Worm (Caenorhabditis elegans) whole organism, late embryonic: ENCODE results near the gene K07H8.11.

Source experiments
- C08G9.2 ChIP-seq: sonication (generic microtip); optimal IDR thresholded peaks from 2 replicates; lab custom pipeline; 2016; ENCODE audit warnings: mild to moderate bottlenecking, missing genetic modification characterization, moderate library complexity, missing compliant biosample characterization
- F13H6.1 ChIP-seq: sonication (generic microtip); optimal IDR thresholded peaks from 2 replicates; lab custom pipeline; 2016; ENCODE audit warnings: missing genetic modification characterization, missing compliant biosample characterization
- K09A11.1 ChIP-seq: sonication (generic microtip); optimal IDR thresholded peaks from 2 replicates; lab custom pipeline; 2017; ENCODE audit warnings: antibody characterized with exemption, mild to moderate bottlenecking, missing genetic modification characterization, missing compliant biosample characterization; ENCODE audit not compliant: insufficient read depth
- T23F11.4 ChIP-seq: fragments of 200-800 bp; sonication (Bioruptor generic); optimal IDR thresholded peaks from 2 replicates; lab custom pipeline; 2018; ENCODE audit warnings: mild to moderate bottlenecking, missing genetic modification characterization, missing compliant biosample characterization
- ahr-1 ChIP-seq: sonication (generic microtip); optimal IDR thresholded peaks from 2 replicates; lab custom pipeline; 2016; ENCODE audit warnings: missing genetic modification characterization, missing compliant biosample characterization
- ceh-18 ChIP-seq: sonication (generic microtip); optimal IDR thresholded peaks from 2 replicates; lab custom pipeline; 2016; ENCODE audit warnings: missing genetic modification characterization, missing compliant biosample characterization
- ceh-19 ChIP-seq: fragments of 200-800 bp; sonication (Bioruptor generic); optimal IDR thresholded peaks from 2 replicates; lab custom pipeline; 2018; ENCODE audit warnings: mild to moderate bottlenecking, missing genetic modification characterization, missing compliant biosample characterization
- ceh-2 ChIP-seq: sonication (generic microtip); optimal IDR thresholded peaks from 2 replicates; lab custom pipeline; 2016; ENCODE audit warnings: missing genotype, missing genetic modification characterization, missing compliant biosample characterization
- ceh-24 ChIP-seq: sonication (generic microtip); optimal IDR thresholded peaks from 2 replicates; lab custom pipeline; 2016; ENCODE audit warnings: mild to moderate bottlenecking, missing genetic modification characterization, missing compliant biosample characterization
- ceh-30 ChIP-seq: fragments of 150-350 bp; optimal IDR thresholded peaks from 2 replicates; lab custom pipeline; 2014; ENCODE audit warnings: missing biosample characterization, missing genetic modification characterization
- ceh-34 ChIP-seq: sonication (generic microtip); optimal IDR thresholded peaks from 2 replicates; lab custom pipeline; 2016; ENCODE audit warnings: mild to moderate bottlenecking, missing genetic modification characterization, missing compliant biosample characterization
- ceh-45 ChIP-seq: fragments of 200-800 bp; sonication (Bioruptor generic); IDR thresholded peaks from 2 replicates; pipeline ENCODE4 v1.3.6; 2022; ENCODE audit warnings: missing genetic modification reagents, missing genetic modification characterization, missing compliant biosample characterization
- ceh-6 ChIP-seq: fragments of 200-800 bp; sonication (Bioruptor generic); optimal IDR thresholded peaks from 2 replicates; lab custom pipeline; 2018; ENCODE audit warnings: mild to moderate bottlenecking, missing genetic modification characterization, missing compliant biosample characterization
- che-1 ChIP-seq: sonication (generic microtip); optimal IDR thresholded peaks from 2 replicates; lab custom pipeline; 2016; ENCODE audit warnings: mild to moderate bottlenecking, missing genetic modification characterization, missing compliant biosample characterization
- dmd-4 ChIP-seq: sonication (generic microtip); optimal IDR thresholded peaks from 2 replicates; lab custom pipeline; 2016; ENCODE audit warnings: borderline replicate concordance, missing genetic modification characterization, missing compliant biosample characterization
- dve-1 ChIP-seq: sonication (generic microtip); optimal IDR thresholded peaks from 2 replicates; lab custom pipeline; 2017; ENCODE audit warnings: antibody characterized with exemption, mild to moderate bottlenecking, missing genetic modification characterization, missing compliant biosample characterization
- elt-2 ChIP-seq: sonication (generic microtip); optimal IDR thresholded peaks from 2 replicates; lab custom pipeline; 2016; ENCODE audit warnings: missing genetic modification reagents, missing genetic modification characterization, missing compliant biosample characterization
- elt-4 ChIP-seq: sonication (generic microtip); optimal IDR thresholded peaks from 2 replicates; lab custom pipeline; 2016; ENCODE audit warnings: missing genetic modification characterization, missing compliant biosample characterization
- eyg-1 ChIP-seq: sonication (generic microtip); optimal IDR thresholded peaks from 2 replicates; lab custom pipeline; 2016; ENCODE audit warnings: missing genotype, missing genetic modification characterization, missing compliant biosample characterization
- fkh-10 ChIP-seq: fragments of 150-350 bp; optimal IDR thresholded peaks from 2 replicates; lab custom pipeline; 2014; ENCODE audit warnings: missing biosample characterization, missing genetic modification reagents, missing genetic modification characterization
- fkh-6 ChIP-seq: sonication (generic microtip); optimal IDR thresholded peaks from 2 replicates; lab custom pipeline; 2016; ENCODE audit warnings: missing genetic modification characterization, missing compliant biosample characterization
- hlh-15 ChIP-seq: sonication (generic microtip); optimal IDR thresholded peaks from 2 replicates; lab custom pipeline; 2016; ENCODE audit warnings: missing genetic modification characterization, missing compliant biosample characterization
- hlh-30 ChIP-seq: sonication (generic microtip); optimal IDR thresholded peaks from 2 replicates; lab custom pipeline; 2017; ENCODE audit warnings: antibody characterized with exemption, missing genetic modification characterization, missing compliant biosample characterization; ENCODE audit not compliant: insufficient read depth
- hlh-8 ChIP-seq: sonication (generic microtip); optimal IDR thresholded peaks from 2 replicates; lab custom pipeline; 2016; ENCODE audit warnings: missing genotype, missing genetic modification characterization, missing compliant biosample characterization
- lim-6 ChIP-seq: sonication (generic microtip); optimal IDR thresholded peaks from 2 replicates; lab custom pipeline; 2016; ENCODE audit warnings: missing genetic modification characterization, missing compliant biosample characterization
- lin-11 ChIP-seq: fragments of 200-800 bp; sonication (Bioruptor generic); optimal IDR thresholded peaks from 2 replicates; lab custom pipeline; 2018; ENCODE audit warnings: mild to moderate bottlenecking, missing genetic modification characterization, missing compliant biosample characterization
- mec-3 ChIP-seq: sonication (generic microtip); optimal IDR thresholded peaks from 2 replicates; lab custom pipeline; 2016; ENCODE audit warnings: borderline replicate concordance, missing genetic modification characterization, missing compliant biosample characterization
- nfya-1 ChIP-seq: sonication (generic microtip); optimal IDR thresholded peaks from 2 replicates; lab custom pipeline; 2017; ENCODE audit warnings: missing genetic modification characterization, mild to moderate bottlenecking, missing compliant biosample characterization, antibody characterized with exemption, moderate library complexity
- nhr-11 ChIP-seq: fragments of 150-350 bp; optimal IDR thresholded peaks from 2 replicates; lab custom pipeline; 2014; ENCODE audit warnings: missing biosample characterization, missing genetic modification characterization
- npax-4 ChIP-seq: sonication (generic microtip); optimal IDR thresholded peaks from 2 replicates; lab custom pipeline; 2016; ENCODE audit warnings: missing genetic modification characterization, missing compliant biosample characterization
- odd-2 ChIP-seq: sonication (generic microtip); optimal IDR thresholded peaks from 2 replicates; lab custom pipeline; 2017; ENCODE audit warnings: antibody characterized with exemption, mild to moderate bottlenecking, missing genetic modification characterization, missing compliant biosample characterization
- pax-1 ChIP-seq: fragments of 150-350 bp; optimal IDR thresholded peaks from 2 replicates; lab custom pipeline; 2014; ENCODE audit warnings: missing biosample characterization, missing genetic modification characterization
- pha-2 ChIP-seq: sonication (generic microtip); optimal IDR thresholded peaks from 2 replicates; lab custom pipeline; 2017; ENCODE audit warnings: mild to moderate bottlenecking, missing genetic modification characterization, missing compliant biosample characterization
- pqm-1 ChIP-seq: sonication (generic microtip); optimal IDR thresholded peaks from 2 replicates; lab custom pipeline; 2016; ENCODE audit warnings: missing genetic modification characterization, missing compliant biosample characterization
- sdc-2 ChIP-seq: sonication (generic microtip); optimal IDR thresholded peaks from 2 replicates; lab custom pipeline; 2016; ENCODE audit warnings: missing genotype, missing genetic modification characterization, missing compliant biosample characterization
- sox-2 ChIP-seq: fragments of 200-800 bp; sonication (Bioruptor generic); IDR thresholded peaks from 2 replicates; pipeline ENCODE4 v1.3.6; 2022; ENCODE audit warnings: missing genetic modification reagents, missing genetic modification characterization, missing compliant biosample characterization
- ttx-3 ChIP-seq: sonication (generic microtip); optimal IDR thresholded peaks from 2 replicates; lab custom pipeline; 2016; ENCODE audit warnings: missing genetic modification reagents, missing genetic modification characterization, missing compliant biosample characterization
- unc-3 ChIP-seq, 2 experiments: fragments of 200-800 bp in 1 of 2; sonication (Bioruptor generic) in 1 of 2; sonication (generic microtip) in 1 of 2; conservative IDR thresholded peaks in 1 of 2; optimal IDR thresholded peaks in 1 of 2; 2 replicates each; pipeline versions ENCODE4 v1.3.6 to Lab custom; 2016 to 2022; ENCODE audit warnings: missing compliant biosample characterization in 2 of 2, missing genetic modification characterization in 2 of 2, missing genetic modification reagents in 1 of 2
- unc-55 ChIP-seq: sonication (generic microtip); optimal IDR thresholded peaks from 2 replicates; lab custom pipeline; 2017; ENCODE audit warnings: missing biosample characterization, missing genetic modification reagents, missing genetic modification characterization
- unc-86 ChIP-seq: sonication (generic microtip); optimal IDR thresholded peaks from 2 replicates; lab custom pipeline; 2016; ENCODE audit warnings: missing genetic modification characterization, missing compliant biosample characterization
- zip-5 ChIP-seq: sonication (generic microtip); optimal IDR thresholded peaks from 2 replicates; lab custom pipeline; 2016; ENCODE audit warnings: missing genetic modification characterization, missing compliant biosample characterization

K07H8.11 gene

DNA sequence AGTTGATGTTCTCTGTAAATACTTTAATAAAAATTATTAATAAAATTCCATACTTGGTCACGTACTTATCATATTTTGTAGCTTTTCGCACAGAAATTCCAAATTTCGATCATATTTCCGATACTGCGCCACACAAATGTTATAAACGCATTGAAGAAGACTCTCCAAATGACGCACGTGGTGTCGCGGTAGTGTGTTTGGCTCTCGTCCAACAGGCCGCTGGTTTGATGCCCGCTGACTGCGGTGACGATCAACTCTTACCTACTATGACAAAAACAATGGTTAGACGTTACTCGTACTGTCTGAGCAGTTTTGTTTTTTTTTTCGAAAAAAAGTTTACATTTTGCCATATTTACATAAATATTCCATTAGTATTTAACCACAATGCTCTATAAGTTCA lies 22.3 kb downstream of the K07H8.11 start (continued):
- peak; percentile 47 for TF ChIP-seq mec-3
- peak; percentile 89 for TF ChIP-seq ceh-24
- TF ChIP-seq ceh-19 (GFP tag; lab: Kevin White, UChicago) = peak; percentile 95
- peak; percentile 88 for TF ChIP-seq npax-4 (tag; lab: Kevin White, UChicago)
- TF ChIP-seq hlh-15 (tag; lab: Kevin White, UChicago) = peak; percentile 92
- TF ChIP-seq lin-11 = peak; percentile 95
- TF ChIP-seq hlh-30 (tag; lab: Kevin White, UChicago) = peak; percentile 87
- peak; percentile 93 for TF ChIP-seq fkh-6 (tag; lab: Kevin White, UChicago)
- peak; percentile 84 for TF ChIP-seq dmd-4 (tag; lab: Kevin White, UChicago)
- TF ChIP-seq nfya-1 = peak; percentile 78
- TF ChIP-seq unc-86 = peak; percentile 95
- peak; percentile 82 for TF ChIP-seq C08G9.2 (tag; lab: Kevin White, UChicago)
- no peak for TF ChIP-seq pax-1
- peak; percentile 90 for TF ChIP-seq ceh-2 (tag; lab: Kevin White, UChicago)
- peak; percentile 77 for TF ChIP-seq ceh-18 (tag; lab: Kevin White, UChicago)
- TF ChIP-seq lim-6 (tag; lab: Kevin White, UChicago) = peak; percentile 9
- TF ChIP-seq fkh-10 = peak; percentile 47
- TF ChIP-seq ceh-30 (tag; lab: Kevin White, UChicago) = peak; percentile 53
- peak; percentile 81 for TF ChIP-seq odd-2 (tag; lab: Kevin White, UChicago)
- peak; percentile 93 for TF ChIP-seq unc-3 (GFP tag; conservative IDR thresholded peaks at IDR 0.05; lab: Robert Waterston, UW)
- peak; percentile 93 for TF ChIP-seq unc-3 (tag; optimal IDR thresholded peaks at IDR 0.05; lab: Kevin White, UChicago)
- TF ChIP-seq dve-1 (tag; lab: Kevin White, UChicago) = peak; percentile 84
- no peak for TF ChIP-seq unc-55 (GFP tag; lab: Kevin White, UChicago)
- peak; percentile 95 for TF ChIP-seq ceh-34 (tag; lab: Kevin White, UChicago)

DNA sequence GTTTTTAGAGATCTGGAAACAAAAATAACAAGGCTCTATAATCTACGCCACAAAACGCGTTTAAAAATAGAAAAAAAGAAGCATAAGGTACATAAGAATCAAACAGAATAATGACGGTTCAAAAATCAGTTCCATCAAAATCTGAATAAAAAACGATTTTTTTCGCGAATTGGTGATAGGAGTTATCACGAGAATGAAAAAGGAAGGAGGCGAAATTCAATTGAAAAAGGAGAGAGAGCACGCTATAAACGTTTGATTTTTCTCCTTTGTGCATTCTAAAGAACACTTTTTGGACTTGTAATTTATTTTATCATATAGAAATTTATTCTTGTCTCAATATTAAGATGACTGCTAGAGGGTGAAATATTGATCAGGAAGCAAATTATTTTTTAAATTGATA lies 23.8 kb downstream of the K07H8.11 start:
- TF ChIP-seq elt-2 (tag; lab: Kevin White, UChicago) (no peak), K09A11.1 (no peak), ttx-3 (tag; lab: Kevin White, UChicago) (no peak), F13H6.1 (no peak), odd-2 (tag; lab: Kevin White, UChicago) (no peak), eyg-1 (no peak), sdc-2 (tag; lab: Kevin White, UChicago) (no peak), sox-2 (GFP tag; lab: Robert Waterston, UW) (no peak), npax-4 (tag; lab: Kevin White, UChicago) (no peak), unc-86 (no peak)

DNA sequence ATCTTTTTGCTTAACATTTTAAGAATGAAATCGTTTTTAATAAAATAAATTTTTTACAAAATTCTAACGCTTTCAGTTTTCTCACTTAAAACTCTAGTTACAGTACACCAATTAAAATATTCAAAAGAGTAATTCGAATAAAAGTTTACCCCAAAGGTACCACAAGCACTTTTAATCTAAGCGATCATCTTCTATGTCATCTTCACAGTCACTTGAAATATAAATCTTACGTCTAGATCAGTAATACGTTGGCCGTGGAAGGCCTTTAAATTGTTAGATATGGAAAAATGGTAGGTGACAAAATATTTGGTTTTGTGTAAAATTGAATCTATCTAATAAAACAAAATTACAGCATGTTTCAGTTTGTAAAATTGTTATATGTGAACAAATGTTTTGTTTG lies 27.8 kb downstream of the K07H8.11 start:
- TF ChIP-seq npax-4 (tag; lab: Kevin White, UChicago) (no peak), ceh-2 (tag; lab: Kevin White, UChicago) (no peak)

DNA sequence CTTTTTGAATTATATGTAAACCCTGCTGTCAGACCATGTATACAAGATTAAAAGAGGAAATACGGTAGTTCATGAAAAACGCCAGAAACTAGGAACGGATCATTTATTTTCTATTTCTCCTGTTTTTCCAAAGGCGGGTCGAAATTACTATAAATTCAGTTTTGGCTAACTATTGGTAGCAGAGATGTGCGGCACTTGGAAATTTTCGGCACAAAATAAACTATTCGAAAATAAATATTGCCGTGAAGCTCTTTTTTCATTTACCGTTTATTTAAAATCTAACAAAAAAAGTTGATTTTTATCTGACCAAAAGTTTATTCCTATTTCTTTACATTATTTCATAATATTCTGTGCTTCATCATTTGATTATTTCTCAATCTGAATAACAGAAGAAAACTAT lies 31.0 kb downstream of the K07H8.11 start, which contains the start of gene T09A12.1:
Gene T09A12.1 (plus strand): TSS at position 301 of the 400 bp plus-strand sequence.
- TF ChIP-seq sox-2 (GFP tag; lab: Robert Waterston, UW) = no peak
- TF ChIP-seq zip-5 (tag; lab: Kevin White, UChicago) = no peak
- TF ChIP-seq nhr-11 (tag; lab: Kevin White, UChicago) = no peak

DNA sequence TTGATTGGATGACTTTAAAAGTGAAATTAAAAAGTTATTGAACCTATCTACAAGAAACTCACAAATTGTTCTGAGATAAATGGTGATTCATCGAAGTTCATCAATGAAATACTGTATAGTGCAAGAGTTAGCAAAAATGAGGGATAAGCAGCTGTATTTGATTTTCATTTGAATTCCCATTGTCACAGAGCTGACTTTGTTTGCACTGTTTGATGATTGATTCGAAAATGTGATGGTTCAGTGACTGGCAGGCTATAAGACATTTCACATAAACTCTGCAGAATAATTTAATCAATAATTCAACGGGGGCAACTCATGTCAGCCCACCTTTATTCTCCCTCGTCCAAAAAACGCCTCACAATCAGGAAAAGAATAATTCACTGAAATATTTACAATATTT lies 31.5 kb downstream of the K07H8.11 start, which contains the start of gene T09A12.8:
Gene T09A12.8 (minus strand): TSS at position 101 of the 400 bp plus-strand sequence.
- TF ChIP-seq che-1 (tag; lab: Kevin White, UChicago) (no peak), ceh-34 (tag; lab: Kevin White, UChicago) (no peak), ceh-45 (GFP tag; lab: Robert Waterston, UW) (no peak), hlh-8 (tag; lab: Kevin White, UChicago) (no peak), pha-2 (tag; lab: Kevin White, UChicago) (no peak), sox-2 (GFP tag; lab: Robert Waterston, UW) (no peak), ahr-1 (tag; lab: Kevin White, UChicago) (no peak), pqm-1 (tag; lab: Kevin White, UChicago) (no peak), ceh-6 (GFP tag; lab: Kevin White, UChicago) (no peak), hlh-15 (tag; lab: Kevin White, UChicago) (no peak), hlh-30 (tag; lab: Kevin White, UChicago) (no peak), eyg-1 (no peak), elt-4 (no peak), T23F11.4 (no peak), fkh-10 (no peak), npax-4 (tag; lab: Kevin White, UChicago) (no peak)
